Worm (Caenorhabditis elegans): ENCODE data around the gene F40B5.2.

ce11 chrX:8320889-8321288 is 46.8 kb upstream of the F40B5.2 start, which contains the start of gene pqn-57:
- TF ChIP-seq fos-1 (tag; optimal IDR thresholded peaks at IDR 0.05): no peak
- TF ChIP-seq nhr-28 (tag; optimal IDR thresholded peaks at IDR 0.05): no peak
- TF ChIP-seq unc-130 (GFP tag; optimal IDR thresholded peaks at IDR 0.05): no peak
- TF ChIP-seq zag-1 (tag; optimal IDR thresholded peaks at IDR 0.05): no peak

All from whole organism, L4 larva.